Fruit fly (Drosophila melanogaster) whole organism, embryonic: ENCODE data around the gene tws.

Source experiments
- BtbVII ChIP-seq: fragments of 200-800 bp; sonication (Bioruptor generic); optimal IDR thresholded peaks from 3 replicates; lab custom pipeline; 2017; ENCODE audit warnings: missing biosample characterization, mild to moderate bottlenecking, missing genetic modification characterization
- CG10209 ChIP-seq: fragments of 200-800 bp; sonication (Bioruptor generic); optimal IDR thresholded peaks from 3 replicates; lab custom pipeline; 2017; ENCODE audit warnings: missing biosample characterization, mild to moderate bottlenecking, missing genetic modification characterization, missing genetic modification reagents
- CG10274 ChIP-seq: fragments of 200-800 bp; sonication (Bioruptor generic); optimal IDR thresholded peaks from 3 replicates; lab custom pipeline; 2017; ENCODE audit warnings: missing biosample characterization, mild to moderate bottlenecking, missing genetic modification characterization
- CG10321 ChIP-seq: fragments of 200-800 bp; sonication (Bioruptor generic); IDR thresholded peaks from 2 replicates; pipeline ENCODE4 v1.3.6; 2022; ENCODE audit warnings: missing biosample characterization, missing genetic modification characterization
- CG10543 ChIP-seq: fragments of 200-800 bp; sonication (Bioruptor generic); optimal IDR thresholded peaks from 3 replicates; lab custom pipeline; 2017; ENCODE audit warnings: missing biosample characterization, mild to moderate bottlenecking, missing genetic modification characterization, moderate library complexity
- CG10979 ChIP-seq: fragments of 200-800 bp; sonication (Bioruptor generic); optimal IDR thresholded peaks from 2 replicates; lab custom pipeline; 2018; ENCODE audit warnings: missing biosample characterization, mild to moderate bottlenecking, missing genetic modification characterization, moderate library complexity
- CG11504 ChIP-seq: fragments of 200-800 bp; sonication (Bioruptor generic); optimal IDR thresholded peaks from 3 replicates; lab custom pipeline; 2019; ENCODE audit warnings: missing biosample characterization, mild to moderate bottlenecking, missing genetic modification characterization, moderate library complexity
- CG12071 ChIP-seq: fragments of 200-800 bp; sonication (Bioruptor generic); optimal IDR thresholded peaks from 3 replicates; lab custom pipeline; 2018; ENCODE audit warnings: missing biosample characterization, mild to moderate bottlenecking, missing genetic modification characterization
- CG12155 ChIP-seq: fragments of 200-800 bp; sonication (Bioruptor generic); optimal IDR thresholded peaks from 3 replicates; lab custom pipeline; 2016; ENCODE audit warnings: missing biosample characterization, missing genetic modification characterization
- CG12219 ChIP-seq: fragments of 200-800 bp; sonication (Bioruptor generic); optimal IDR thresholded peaks from 3 replicates; lab custom pipeline; 2018; ENCODE audit warnings: missing biosample characterization, mild to moderate bottlenecking, missing genetic modification characterization
- CG13296 ChIP-seq: fragments of 200-800 bp; sonication (Bioruptor generic); optimal IDR thresholded peaks from 3 replicates; lab custom pipeline; 2018; ENCODE audit warnings: missing biosample characterization, mild to moderate bottlenecking, missing genetic modification characterization
- CG13894 ChIP-seq: fragments of 200-800 bp; sonication (Bioruptor generic); optimal IDR thresholded peaks from 3 replicates; lab custom pipeline; 2018; ENCODE audit warnings: missing biosample characterization, mild to moderate bottlenecking, missing genetic modification characterization, moderate library complexity
- CG15011 ChIP-seq: fragments of 200-800 bp; sonication (Bioruptor generic); optimal IDR thresholded peaks from 3 replicates; lab custom pipeline; 2018; ENCODE audit warnings: missing biosample characterization, mild to moderate bottlenecking, missing genetic modification characterization
- CG15514 ChIP-seq: fragments of 200-800 bp; sonication (Bioruptor generic); optimal IDR thresholded peaks from 3 replicates; lab custom pipeline; 2017; ENCODE audit warnings: missing biosample characterization, missing genetic modification characterization, mild to moderate bottlenecking, moderate library complexity, missing genetic modification reagents
- CG17328 ChIP-seq: fragments of 200-800 bp; sonication (Bioruptor generic); IDR thresholded peaks from 2 replicates; pipeline ENCODE4 v1.3.6; 2022; ENCODE audit warnings: missing biosample characterization, missing genetic modification characterization
- CG17359 ChIP-seq: fragments of 200-800 bp; sonication (Bioruptor generic); optimal IDR thresholded peaks from 3 replicates; lab custom pipeline; 2018; ENCODE audit warnings: missing biosample characterization, mild to moderate bottlenecking, missing genetic modification characterization, moderate library complexity
- CG18262 ChIP-seq: fragments of 200-800 bp; optimal IDR thresholded peaks from 3 replicates; lab custom pipeline; 2019; ENCODE audit warnings: missing biosample characterization, mild to moderate bottlenecking, missing genetic modification characterization, moderate library complexity
- CG2116 ChIP-seq: fragments of 200-800 bp; sonication (Bioruptor generic); optimal IDR thresholded peaks from 3 replicates; lab custom pipeline; 2018; ENCODE audit warnings: missing biosample characterization, mild to moderate bottlenecking, missing genetic modification characterization
- CG2120 ChIP-seq: fragments of 200-800 bp; sonication (Bioruptor generic); optimal IDR thresholded peaks from 3 replicates; lab custom pipeline; 2016; ENCODE audit warnings: missing biosample characterization, missing genetic modification characterization
- CG2678 ChIP-seq: fragments of 200-800 bp; sonication (Bioruptor generic); optimal IDR thresholded peaks from 3 replicates; lab custom pipeline; 2019; ENCODE audit warnings: missing biosample characterization, mild to moderate bottlenecking, missing genetic modification characterization, moderate library complexity
- CG2712 ChIP-seq: fragments of 200-800 bp; optimal IDR thresholded peaks from 3 replicates; lab custom pipeline; 2019; ENCODE audit warnings: missing biosample characterization, mild to moderate bottlenecking, missing genetic modification characterization, moderate library complexity
- CG31365 ChIP-seq: fragments of 200-800 bp; sonication (Bioruptor generic); optimal IDR thresholded peaks from 2 replicates; lab custom pipeline; 2018; ENCODE audit warnings: missing biosample characterization, mild to moderate bottlenecking, missing genetic modification characterization
- CG31388 ChIP-seq: fragments of 200-800 bp; sonication (Bioruptor generic); optimal IDR thresholded peaks from 2 replicates; lab custom pipeline; 2016; ENCODE audit warnings: missing biosample characterization, missing genetic modification characterization
- CG31441 ChIP-seq: fragments of 200-800 bp; sonication (Bioruptor generic); IDR thresholded peaks from 2 replicates; pipeline ENCODE4 v1.3.6; 2022; ENCODE audit warnings: missing biosample characterization, missing genetic modification characterization
- CG3163 ChIP-seq: fragments of 200-800 bp; sonication (Bioruptor generic); optimal IDR thresholded peaks from 3 replicates; lab custom pipeline; 2016; ENCODE audit warnings: missing biosample characterization, missing genetic modification characterization
- CG32532 ChIP-seq: fragments of 200-800 bp; sonication (Bioruptor generic); IDR thresholded peaks from 2 replicates; pipeline ENCODE4 v1.3.6; 2022; ENCODE audit warnings: missing biosample characterization, missing genetic modification characterization
- CG4707 ChIP-seq: fragments of 200-800 bp; sonication (Bioruptor generic); optimal IDR thresholded peaks from 2 replicates; lab custom pipeline; 2018; ENCODE audit warnings: missing biosample characterization, mild to moderate bottlenecking, missing genetic modification characterization, moderate library complexity
- CG6765 ChIP-seq: fragments of 200-800 bp; sonication (Bioruptor generic); optimal IDR thresholded peaks from 3 replicates; lab custom pipeline; 2017; ENCODE audit warnings: missing biosample characterization, mild to moderate bottlenecking, missing genetic modification characterization
- CG8281 ChIP-seq: fragments of 200-800 bp; sonication (Bioruptor generic); optimal IDR thresholded peaks from 2 replicates; lab custom pipeline; 2018; ENCODE audit warnings: missing biosample characterization, mild to moderate bottlenecking, missing genetic modification characterization, moderate library complexity
- CG9932 ChIP-seq: fragments of 200-800 bp; sonication (Bioruptor generic); IDR thresholded peaks from 2 replicates; pipeline ENCODE4 v1.3.6; 2022; ENCODE audit warnings: missing biosample characterization, missing genetic modification characterization
- Deaf1 ChIP-seq: fragments of 200-800 bp; optimal IDR thresholded peaks from 3 replicates; lab custom pipeline; 2019; ENCODE audit warnings: missing biosample characterization, mild to moderate bottlenecking, missing genetic modification characterization, moderate library complexity
- Fer1 ChIP-seq: fragments of 200-800 bp; sonication (Bioruptor generic); optimal IDR thresholded peaks from 2 replicates; lab custom pipeline; 2017; ENCODE audit warnings: missing biosample characterization, mild to moderate bottlenecking, missing genetic modification characterization
- Hr51 ChIP-seq, 2 experiments: fragments of 200-800 bp; sonication (Bioruptor generic); optimal IDR thresholded peaks; 2 replicates in 1 of 2; 3 replicates in 1 of 2; lab custom pipeline; 2016 to 2018; ENCODE audit warnings: missing biosample characterization in 2 of 2, missing genetic modification characterization in 2 of 2, mild to moderate bottlenecking in 1 of 2, moderate library complexity in 1 of 2
- Hsf ChIP-seq: fragments of 200-800 bp; sonication (Bioruptor generic); optimal IDR thresholded peaks from 3 replicates; lab custom pipeline; 2016; ENCODE audit warnings: missing biosample characterization, missing genetic modification characterization
- Med ChIP-seq: fragments of 200-800 bp; sonication (Bioruptor generic); peaks from one replicate; lab custom pipeline; 2016; ENCODE audit warnings: missing biosample characterization, missing genetic modification characterization, mild to moderate bottlenecking, inconsistent platforms, moderate library complexity
- PHDP ChIP-seq: fragments of 200-800 bp; sonication (Bioruptor generic); optimal IDR thresholded peaks from 3 replicates; lab custom pipeline; 2018; ENCODE audit warnings: missing biosample characterization, mild to moderate bottlenecking, missing genetic modification characterization, moderate library complexity
- Rfx ChIP-seq: fragments of 200-800 bp; sonication (Bioruptor generic); IDR thresholded peaks from 2 replicates; pipeline ENCODE4 v1.3.6; 2022; ENCODE audit warnings: missing biosample characterization, missing genetic modification characterization
- Sox100B ChIP-seq: fragments of 200-800 bp; sonication (Bioruptor generic); optimal IDR thresholded peaks from 3 replicates; lab custom pipeline; 2018; ENCODE audit warnings: missing biosample characterization, mild to moderate bottlenecking, missing genetic modification characterization
- Trl ChIP-seq, 3 experiments: fragments of >200 bp in 2 of 3; fragments of 200-800 bp in 1 of 3; sonication (Bioruptor generic) in 1 of 3; optimal IDR thresholded peaks; 2 replicates in 1 of 3; 3 replicates in 2 of 3; lab custom pipeline; 2016 to 2017; ENCODE audit warnings: missing biosample characterization in 1 of 3, missing genetic modification characterization in 1 of 3
- bsh ChIP-seq, 2 experiments: fragments of 200-800 bp; sonication (Bioruptor generic); optimal IDR thresholded peaks; 2 replicates each; lab custom pipeline; 2017 to 2018; ENCODE audit warnings: mild to moderate bottlenecking in 2 of 2, missing biosample characterization in 2 of 2, missing genetic modification characterization in 2 of 2, moderate library complexity in 1 of 2
- grn ChIP-seq: fragments of 200-800 bp; sonication (Bioruptor generic); optimal IDR thresholded peaks from 3 replicates; lab custom pipeline; 2017; ENCODE audit warnings: missing biosample characterization, missing genetic modification characterization
- gro ChIP-seq: fragments of 200-800 bp; sonication (Bioruptor generic); optimal IDR thresholded peaks from 2 replicates; lab custom pipeline; 2016; ENCODE audit warnings: missing biosample characterization, missing genetic modification characterization
- ind ChIP-seq: fragments of 200-800 bp; sonication (Bioruptor generic); optimal IDR thresholded peaks from 3 replicates; lab custom pipeline; 2016; ENCODE audit warnings: missing biosample characterization, missing genetic modification characterization
- nerfin-1 ChIP-seq: fragments of 200-800 bp; sonication (Bioruptor generic); optimal IDR thresholded peaks from 3 replicates; lab custom pipeline; 2019; ENCODE audit warnings: missing biosample characterization, mild to moderate bottlenecking, missing genetic modification characterization, moderate library complexity
- phol ChIP-seq: fragments of 200-800 bp; sonication (Bioruptor generic); optimal IDR thresholded peaks from 3 replicates; lab custom pipeline; 2018; ENCODE audit warnings: missing biosample characterization, mild to moderate bottlenecking, missing genetic modification characterization, moderate library complexity
- row ChIP-seq: fragments of 200-800 bp; sonication (Bioruptor generic); IDR thresholded peaks from 3 replicates; pipeline ENCODE4 v1.3.6; 2022; ENCODE audit warnings: missing biosample characterization, missing genetic modification characterization
- scrt ChIP-seq: fragments of 200-800 bp; sonication (Bioruptor generic); optimal IDR thresholded peaks from 2 replicates; lab custom pipeline; 2018; ENCODE audit warnings: missing biosample characterization, mild to moderate bottlenecking, missing genetic modification characterization, moderate library complexity
- stwl ChIP-seq: fragments of 200-800 bp; sonication (Bioruptor generic); optimal IDR thresholded peaks from 3 replicates; lab custom pipeline; 2018; ENCODE audit warnings: missing biosample characterization, mild to moderate bottlenecking, missing genetic modification characterization, moderate library complexity
- tin ChIP-seq: fragments of 200-800 bp; sonication (Bioruptor generic); optimal IDR thresholded peaks from 3 replicates; lab custom pipeline; 2016; ENCODE audit warnings: missing biosample characterization, missing genetic modification characterization

Gene tws

dm6 chr3R:10132906-10133416 is 6.6 kb downstream of the tws start (continued):
- TF ChIP-seq Deaf1, result peak; percentile 40
- no peak for TF ChIP-seq nerfin-1 (tag; lab: Kevin White, UChicago)
- peak; percentile 35 for TF ChIP-seq CG11504 (tag; lab: Kevin White, UChicago)
- peak; percentile 2 for TF ChIP-seq CG10979
- TF ChIP-seq CG15011 (GFP tag; lab: Kevin White, UChicago), result no peak
- TF ChIP-seq CG10209, result no peak
- TF ChIP-seq CG2678 (tag; lab: Kevin White, UChicago), result peak; percentile 36
- TF ChIP-seq row, result peak; percentile 48; the same call in 2 of the 3 replicates
- peak; percentile 10 for TF ChIP-seq ind (GFP tag; lab: Kevin White, UChicago)
- no peak for TF ChIP-seq CG9932 (GFP tag; lab: Robert Waterston, UW)
- peak; percentile 12 for TF ChIP-seq CG18262
- 0 out of 2 replicates have a peak, but pooled peaks have one; percentile 24 for TF ChIP-seq CG31441 (GFP tag; lab: Robert Waterston, UW)
- TF ChIP-seq stwl (tag; lab: Kevin White, UChicago), result peak; percentile 26
- TF ChIP-seq CG2116, result peak; percentile 15
- peak; percentile 18 for TF ChIP-seq CG3163 (GFP tag; lab: Kevin White, UChicago)
- TF ChIP-seq phol, result peak; percentile 27
- TF ChIP-seq CG2120 (GFP tag; lab: Kevin White, UChicago), result peak; percentile 28
- TF ChIP-seq CG17359 (tag; lab: Kevin White, UChicago), result peak; percentile 26
- no peak for TF ChIP-seq Hsf (GFP tag; lab: Kevin White, UChicago)
- TF ChIP-seq Hr51 (GFP tag; optimal IDR thresholded peaks at IDR 0.05; lab: Kevin White, UChicago), result peak in 1 of 2 experiments; percentile 29
- peak; percentile 20 for TF ChIP-seq CG2712 (tag; lab: Kevin White, UChicago)
- peak; percentile 64 for TF ChIP-seq CG10321 (GFP tag; lab: Robert Waterston, UW)
- TF ChIP-seq CG12155 (GFP tag; lab: Kevin White, UChicago), result peak; percentile 23
- TF ChIP-seq CG17328 (GFP tag; lab: Robert Waterston, UW), result no peak
- no peak for TF ChIP-seq CG12219
- TF ChIP-seq bsh (GFP tag; optimal IDR thresholded peaks at IDR 0.05; lab: Kevin White, UChicago), result peak in 1 of 2 experiments; percentile 15
- TF ChIP-seq CG32532, result 0 out of 2 replicates have a peak, but pooled peaks have one; percentile 5
- TF ChIP-seq tin (GFP tag; lab: Kevin White, UChicago), result peak; percentile 9
- no peak for TF ChIP-seq gro (GFP tag; lab: Kevin White, UChicago)
- peak; percentile 50 to 71 for TF ChIP-seq Trl (optimal IDR thresholded peaks at IDR 0.05; lab: Kevin White, UChicago)
- peak; percentile 8 for TF ChIP-seq Trl (GFP tag; optimal IDR thresholded peaks at IDR 0.05; lab: Kevin White, UChicago)
- TF ChIP-seq, all 482 proteins: peak for 53

- TF ChIP-seq Sox100B (GFP tag; lab: Kevin White, UChicago) (peak; percentile 1), grn (no peak), CG31365 (tag; lab: Kevin White, UChicago) (no peak), CG4707 (GFP tag; lab: Kevin White, UChicago) (no peak), BtbVII (GFP tag; lab: Kevin White, UChicago) (peak; percentile 3), CG10274 (peak; percentile 7), Rfx (GFP tag; lab: Robert Waterston, UW) (no peak), CG31388 (no peak), CG8281 (tag; lab: Kevin White, UChicago) (no peak), CG10543 (GFP tag; lab: Kevin White, UChicago) (peak; percentile 25), PHDP (peak; percentile 20), CG13894 (peak; percentile 91), CG15514 (GFP tag; lab: Kevin White, UChicago) (peak; percentile 16), CG13296 (GFP tag; lab: Kevin White, UChicago) (peak; percentile 72), CG12071 (GFP tag; lab: Kevin White, UChicago) (peak; percentile 5), scrt (no peak), CG6765 (GFP tag; lab: Kevin White, UChicago) (peak; percentile 49), Fer1 (peak; percentile 49), Med (GFP tag; lab: Kevin White, UChicago) (peak; percentile 58)
Observed at dm6 chr3R:10130975-10131529, 8.5 kb downstream of the tws start.
